Worm (Caenorhabditis elegans): ENCODE measurements around the gene srh-255.

srh-255 gene

DNA sequence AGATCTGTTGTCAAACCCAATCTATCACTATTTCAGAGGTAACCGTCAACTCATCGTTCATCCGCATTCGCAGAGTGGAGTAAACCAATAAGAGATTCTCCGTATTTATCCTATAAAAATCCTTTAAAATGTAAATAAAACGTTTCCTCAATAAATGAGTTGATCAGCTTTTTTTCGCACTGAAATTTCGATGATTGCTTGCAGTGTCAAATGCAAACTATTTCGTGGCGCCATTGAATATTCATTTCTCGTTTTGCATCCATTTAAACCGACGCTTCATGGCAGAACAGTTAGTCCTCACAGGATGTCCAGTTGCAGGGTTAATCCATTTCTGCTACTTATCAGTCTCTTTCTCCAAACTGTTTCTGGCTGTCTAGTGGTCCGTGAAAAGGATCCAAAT is 3.2 kb upstream of the srh-255 start, which contains the start of gene F28B1.9:
TSS of gene F28B1.9 (plus strand) at position 301 of the 400 bp plus-strand sequence.
- TF ChIP-seq hsf-1 (GFP tag; IDR thresholded peaks at IDR 0.05) (no peak), nfyb-1 (GFP tag; IDR thresholded peaks at IDR 0.05) (no peak), snpc-4 (GFP tag; optimal IDR thresholded peaks at IDR 0.05) (no peak), snpc-4 (tag; optimal IDR thresholded peaks at IDR 0.05) (no peak), madf-3 (GFP tag; IDR thresholded peaks at IDR 0.05) (no peak), hrde-1 (tag; optimal IDR thresholded peaks at IDR 0.05; ENCODE audit: borderline replicate concordance) (no peak), rpc-1 (optimal IDR thresholded peaks at IDR 0.05) (no peak), rpc-1 (tag; optimal IDR thresholded peaks at IDR 0.05) (no peak), fkh-3 (tag; optimal IDR thresholded peaks at IDR 0.05) (no peak), Y56A3A.18 (GFP tag; IDR thresholded peaks at IDR 0.05) (no peak), lir-1 (GFP tag; conservative IDR thresholded peaks at IDR 0.05) (no peak), lag-1 (GFP tag; IDR thresholded peaks at IDR 0.05) (no peak), egrh-3 (GFP tag; IDR thresholded peaks at IDR 0.05) (no peak), mxl-1 (tag; optimal IDR thresholded peaks at IDR 0.05) (no peak), ceh-91 (GFP tag; IDR thresholded peaks at IDR 0.05) (no peak), C17E4.6 (GFP tag; IDR thresholded peaks at IDR 0.05) (no peak), somi-1 (GFP tag; optimal IDR thresholded peaks at IDR 0.05) (no peak), nfya-1 (tag; optimal IDR thresholded peaks at IDR 0.05; ENCODE audit: borderline replicate concordance, insufficient read depth) (no peak), ccch-3 (GFP tag; optimal IDR thresholded peaks at IDR 0.05) (no peak), D2030.7 (GFP tag; IDR thresholded peaks at IDR 0.05) (no peak), mel-28 (tag; optimal IDR thresholded peaks at IDR 0.05; ENCODE audit: borderline replicate concordance) (no peak)

DNA sequence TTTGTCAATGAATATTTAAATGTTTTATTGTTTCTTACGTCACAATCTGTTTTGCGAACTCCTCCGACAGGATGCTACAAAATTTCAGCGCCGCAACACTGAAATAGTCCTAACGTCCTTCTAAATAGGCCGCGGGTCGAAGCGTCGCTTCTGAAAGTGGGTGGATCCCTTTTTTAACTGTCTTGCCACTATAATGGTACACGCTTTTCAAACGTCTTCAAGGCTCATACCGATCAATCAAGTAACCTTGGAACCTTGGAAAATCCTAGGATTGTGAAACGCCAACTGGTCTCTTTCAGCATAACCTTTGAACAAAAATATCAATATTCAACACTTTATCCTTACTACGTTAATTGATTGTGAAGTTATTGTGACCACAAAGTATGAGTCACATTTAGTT is 1.9 kb downstream of the srh-255 start:
- TF ChIP-seq let-607 (tag; optimal IDR thresholded peaks at IDR 0.05), result no peak
- no peak for TF ChIP-seq C06A6.2 (GFP tag; conservative IDR thresholded peaks at IDR 0.05)
- no peak for TF ChIP-seq ztf-22 (GFP tag; optimal IDR thresholded peaks at IDR 0.05)
- no peak for TF ChIP-seq B0019.2 (GFP tag; conservative IDR thresholded peaks at IDR 0.05)
- TF ChIP-seq efl-1 (GFP tag; optimal IDR thresholded peaks at IDR 0.05), result no peak
- no peak for TF ChIP-seq ceh-40 (GFP tag; IDR thresholded peaks at IDR 0.05)
- no peak for TF ChIP-seq lsl-1 (GFP tag; optimal IDR thresholded peaks at IDR 0.05)

DNA sequence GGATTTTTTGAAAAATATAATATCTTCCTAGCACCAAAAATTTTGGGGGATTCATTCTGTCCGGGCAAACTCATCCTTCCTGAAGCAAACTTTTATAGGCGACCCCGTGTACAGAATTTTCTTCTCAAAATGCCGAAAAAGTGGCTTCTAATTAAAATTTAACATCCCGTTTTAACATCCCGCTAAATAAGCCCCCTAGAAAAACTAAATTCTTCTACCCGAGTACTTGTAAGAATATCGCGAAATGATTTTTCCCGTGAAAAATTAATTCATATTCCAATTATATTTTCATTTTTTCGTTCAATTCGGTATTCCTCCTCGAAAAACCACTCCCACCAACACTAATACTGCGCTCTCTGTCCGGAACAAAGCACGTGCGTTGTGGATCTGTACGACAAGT is 4.1 kb downstream of the srh-255 start, which contains the start of gene T05E12.8:
TSS of gene T05E12.8 (plus strand) at position 301 of the 400 bp plus-strand sequence.
- TF ChIP-seq atf-7 (tag; optimal IDR thresholded peaks at IDR 0.05) (no peak), nhr-90 (tag; optimal IDR thresholded peaks at IDR 0.05) (no peak), lin-40 (tag; optimal IDR thresholded peaks at IDR 0.05) (no peak), madf-3 (GFP tag; IDR thresholded peaks at IDR 0.05) (no peak), mcd-1 (GFP tag; IDR thresholded peaks at IDR 0.05) (no peak), lin-26 (GFP tag; IDR thresholded peaks at IDR 0.05) (no peak), rcor-1 (GFP tag; IDR thresholded peaks at IDR 0.05) (no peak), ccch-3 (GFP tag; optimal IDR thresholded peaks at IDR 0.05) (no peak), nhr-27 (tag; optimal IDR thresholded peaks at IDR 0.05) (no peak), ztf-28 (GFP tag; IDR thresholded peaks at IDR 0.05) (no peak), T26A5.8 (tag; optimal IDR thresholded peaks at IDR 0.05) (no peak), hrde-1 (tag; optimal IDR thresholded peaks at IDR 0.05; ENCODE audit: borderline replicate concordance) (no peak), ekl-4 (GFP tag; IDR thresholded peaks at IDR 0.05) (no peak), nfyb-1 (GFP tag; IDR thresholded peaks at IDR 0.05) (no peak), hmg-1.2 (GFP tag; IDR thresholded peaks at IDR 0.05) (no peak), ztf-3 (GFP tag; optimal IDR thresholded peaks at IDR 0.05) (no peak)

Data from whole organism, young adult.